Worm (Caenorhabditis elegans) whole organism, midembryonic: ENCODE measurements around the gene clec-127.

Source experiments
- T22C8.4 ChIP-seq: fragments of 200-800 bp; sonication (Bioruptor generic); IDR thresholded peaks from 2 replicates; pipeline ENCODE4 v1.3.6; 2022; ENCODE audit warnings: missing genetic modification characterization, missing compliant biosample characterization
- cog-1 ChIP-seq: sonication (generic microtip); optimal IDR thresholded peaks from 2 replicates; lab custom pipeline; 2016; ENCODE audit warnings: missing genetic modification characterization, missing compliant biosample characterization
- flt-1 ChIP-seq: fragments of 200-800 bp; sonication (Bioruptor generic); IDR thresholded peaks from 2 replicates; pipeline ENCODE4 v1.3.6; 2022; ENCODE audit warnings: missing genetic modification characterization, missing compliant biosample characterization
- klf-2 ChIP-seq: fragments of 200-800 bp; sonication (Bioruptor generic); conservative IDR thresholded peaks from 2 replicates; pipeline ENCODE4 v1.3.6; 2022; ENCODE audit warnings: missing genetic modification reagents, missing genetic modification characterization, missing compliant biosample characterization
- med-1 ChIP-seq: sonication (generic microtip); optimal IDR thresholded peaks from 2 replicates; lab custom pipeline; 2017; ENCODE audit warnings: missing genetic modification characterization, mild to moderate bottlenecking, missing compliant biosample characterization, antibody characterized with exemption, missing genetic modification reagents; ENCODE audit not compliant: insufficient read depth
- ref-1 ChIP-seq: fragments of 200-800 bp; sonication (Bioruptor generic); conservative IDR thresholded peaks from 2 replicates; pipeline ENCODE4 v1.3.6; 2022; ENCODE audit warnings: missing genetic modification reagents, missing genetic modification characterization, missing compliant biosample characterization
- tab-1 ChIP-seq: fragments of 200-800 bp; sonication (Bioruptor generic); IDR thresholded peaks from 2 replicates; pipeline ENCODE4 v1.3.6; 2022; ENCODE audit warnings: missing genetic modification characterization, missing compliant biosample characterization
- ztf-23 ChIP-seq: fragments of 200-800 bp; sonication (Bioruptor generic); IDR thresholded peaks from 2 replicates; pipeline ENCODE4 v1.3.6; 2022; ENCODE audit warnings: missing genetic modification reagents, missing genetic modification characterization, missing compliant biosample characterization
- ztf-29 ChIP-seq: fragments of 200-800 bp; sonication (Bioruptor generic); IDR thresholded peaks from 2 replicates; pipeline ENCODE4 v1.3.6; 2022; ENCODE audit warnings: missing genetic modification reagents, missing genetic modification characterization, missing compliant biosample characterization

The clec-127 gene

DNA sequence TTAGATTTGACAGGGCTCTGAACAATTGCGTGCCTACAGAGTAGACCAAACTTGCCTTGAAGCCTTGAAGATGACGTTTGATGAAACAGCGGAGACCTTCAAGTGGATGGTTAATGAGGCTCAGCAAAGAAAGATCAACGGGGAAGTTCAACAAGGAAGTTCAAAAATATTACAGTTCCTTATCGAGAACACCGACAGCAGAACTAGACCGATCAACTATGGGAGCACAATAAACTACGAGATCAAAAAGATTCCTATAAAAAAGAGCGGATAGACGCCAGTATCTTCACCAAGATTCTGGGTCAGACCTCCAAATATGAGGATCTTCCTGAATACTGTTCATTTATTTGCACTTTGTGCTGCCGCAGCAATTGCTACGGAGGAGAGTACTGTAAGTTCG is 10.7 kb upstream of the clec-127 start, which contains the start of gene clec-134:
clec-134 (plus strand) TSS at position 301 of the 400 bp plus-strand sequence.
- TF ChIP-seq klf-2 (GFP tag; lab: Robert Waterston, UW) (no peak), cog-1 (tag; lab: Kevin White, UChicago) (no peak), ref-1 (no peak), med-1 (no peak), flt-1 (GFP tag; lab: Robert Waterston, UW) (no peak), tab-1 (GFP tag; lab: Robert Waterston, UW) (no peak), ztf-23 (GFP tag; lab: Robert Waterston, UW) (no peak), ztf-29 (GFP tag; lab: Robert Waterston, UW) (no peak), T22C8.4 (GFP tag; lab: Robert Waterston, UW) (no peak)

DNA sequence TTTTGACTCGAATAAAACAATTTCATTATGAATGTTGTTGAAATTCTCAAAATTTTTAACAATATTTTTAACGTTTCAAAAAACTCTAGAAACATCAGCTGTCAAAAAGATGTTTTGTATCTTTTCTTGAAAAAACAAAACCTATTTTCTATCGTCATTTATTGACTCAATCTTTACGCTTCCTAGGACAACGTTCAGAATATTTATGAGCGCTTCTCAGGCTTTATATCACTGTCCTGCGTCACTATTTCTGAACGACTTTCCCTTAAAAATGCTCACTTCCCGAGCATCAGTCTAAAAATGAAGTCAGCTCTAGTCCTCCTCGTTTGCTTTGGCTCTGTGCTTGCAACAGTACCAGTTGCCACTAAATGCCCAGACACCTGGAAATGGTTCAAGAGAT is 9.1 kb upstream of the clec-127 start, which contains the start of gene clec-133:
clec-133 (plus strand) TSS at position 301 of the 400 bp plus-strand sequence.
- no peak for TF ChIP-seq ztf-29 (GFP tag; lab: Robert Waterston, UW)

DNA sequence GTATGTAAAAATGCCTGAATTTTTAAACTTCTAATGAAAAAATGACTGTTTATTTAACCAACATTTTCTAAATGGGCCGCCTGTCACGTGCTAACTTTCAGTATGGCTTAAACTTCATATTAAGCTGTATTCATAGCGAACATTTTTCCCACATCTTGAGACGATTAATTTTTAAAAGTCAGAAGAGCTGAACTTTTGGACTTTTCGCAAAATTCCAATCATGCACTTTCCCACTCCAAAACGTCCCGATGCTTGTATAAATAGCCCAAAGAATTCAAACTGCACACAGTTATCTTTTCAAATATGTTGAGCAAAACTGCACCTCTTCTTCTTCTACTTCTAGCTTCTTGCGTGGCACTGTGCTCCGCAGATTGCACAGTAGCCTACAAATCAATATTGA is 7.7 kb upstream of the clec-127 start, which contains the start of gene clec-132:
clec-132 (plus strand) TSS at position 301 of the 400 bp plus-strand sequence.
- TF ChIP-seq tab-1 (GFP tag; lab: Robert Waterston, UW), result no peak
- no peak for TF ChIP-seq ztf-23 (GFP tag; lab: Robert Waterston, UW)

DNA sequence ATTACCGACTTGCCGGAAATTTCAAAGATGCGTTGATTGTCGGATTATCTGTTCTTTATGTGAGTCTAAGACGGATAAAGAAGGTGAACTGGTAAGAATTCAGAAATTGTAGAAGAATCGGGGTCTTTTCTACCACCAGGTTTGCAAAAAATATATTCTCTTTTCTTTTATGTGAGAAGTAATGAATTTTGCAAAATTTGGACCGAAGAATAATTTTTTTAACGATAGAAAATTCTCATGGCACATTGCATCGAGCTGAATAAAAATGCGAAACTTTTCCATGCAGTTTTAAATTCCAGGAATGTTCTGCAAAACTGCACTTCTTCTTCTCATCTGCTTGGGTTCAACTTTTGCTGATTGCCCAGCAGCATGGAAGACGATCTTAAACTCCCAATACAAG is 4.2 kb upstream of the clec-127 start, which contains the start of gene clec-130:
clec-130 (plus strand) TSS at position 301 of the 400 bp plus-strand sequence.
- TF ChIP-seq tab-1 (GFP tag; lab: Robert Waterston, UW) (no peak), T22C8.4 (GFP tag; lab: Robert Waterston, UW) (no peak), med-1 (no peak), ztf-29 (GFP tag; lab: Robert Waterston, UW) (no peak), klf-2 (GFP tag; lab: Robert Waterston, UW) (no peak), cog-1 (tag; lab: Kevin White, UChicago) (no peak), ref-1 (no peak), flt-1 (GFP tag; lab: Robert Waterston, UW) (no peak), ztf-23 (GFP tag; lab: Robert Waterston, UW) (no peak)

DNA sequence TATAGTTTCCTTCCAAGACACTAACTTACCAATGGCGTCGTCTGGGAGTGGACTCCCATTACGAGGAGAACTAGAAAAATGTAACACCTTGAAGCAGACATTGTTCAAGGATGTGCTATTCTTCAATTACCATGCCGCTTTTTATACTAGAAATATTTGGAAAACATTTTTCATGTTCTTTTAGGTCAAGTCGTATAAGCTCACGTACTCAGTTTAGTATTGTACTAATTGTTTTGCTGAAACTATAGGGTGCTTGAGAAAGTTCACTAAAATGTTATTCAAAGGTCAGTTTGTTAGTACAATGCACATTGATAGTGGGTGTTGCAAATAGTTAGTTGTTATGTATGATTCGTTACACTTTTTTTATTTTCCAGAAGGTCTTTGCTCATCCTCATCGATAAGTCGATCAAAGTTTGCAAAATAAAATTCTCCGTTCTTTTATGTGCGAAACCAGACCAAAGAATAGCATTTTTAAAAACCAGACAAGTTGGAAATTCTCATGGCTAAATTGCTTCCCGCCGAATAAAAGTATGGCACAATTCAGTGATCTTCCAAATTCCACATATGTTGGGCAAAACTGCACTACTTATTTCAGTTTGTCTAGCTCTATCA is 2.0 kb upstream of the clec-127 start, which contains the start of the genes clec-128 and clec-129:
clec-128 (minus strand) TSS at position 101 of the 612 bp plus-strand sequence.
clec-129 (plus strand) TSS at position 562 of the 612 bp plus-strand sequence.
- TF ChIP-seq tab-1 (GFP tag; lab: Robert Waterston, UW) (no peak), med-1 (no peak), T22C8.4 (GFP tag; lab: Robert Waterston, UW) (no peak), ref-1 (no peak), klf-2 (GFP tag; lab: Robert Waterston, UW) (no peak), ztf-29 (GFP tag; lab: Robert Waterston, UW) (no peak), ztf-23 (GFP tag; lab: Robert Waterston, UW) (no peak), cog-1 (tag; lab: Kevin White, UChicago) (no peak), flt-1 (GFP tag; lab: Robert Waterston, UW) (no peak)

DNA sequence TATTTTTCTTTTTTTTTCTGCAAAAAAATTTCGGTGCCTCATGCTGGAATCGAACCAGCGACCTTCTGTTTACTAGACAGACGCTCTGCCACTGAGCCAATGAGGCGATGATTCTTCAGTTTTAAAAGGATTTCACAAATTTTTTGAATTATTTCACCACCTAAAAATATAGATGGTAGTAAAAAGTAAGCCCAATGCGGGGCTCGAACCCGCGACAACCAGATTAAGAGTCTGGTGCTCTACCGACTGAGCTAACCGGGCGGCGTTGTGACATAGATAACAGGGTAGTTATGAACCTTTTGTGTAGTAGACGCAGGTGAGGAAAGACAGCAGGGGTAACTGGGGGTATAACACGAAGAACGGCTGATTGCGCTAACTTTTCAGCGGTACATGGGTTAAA is 1.4 kb downstream of the clec-127 start:
- TF ChIP-seq ztf-23 (GFP tag; lab: Robert Waterston, UW) (peak; percentile 75; the same call in 1 of the 2 replicates), ref-1 (peak; percentile 70), tab-1 (GFP tag; lab: Robert Waterston, UW) (peak; percentile 77), flt-1 (GFP tag; lab: Robert Waterston, UW) (peak; percentile 91), T22C8.4 (GFP tag; lab: Robert Waterston, UW) (peak; percentile 49; the same call in 1 of the 2 replicates), klf-2 (GFP tag; lab: Robert Waterston, UW) (peak; percentile 64; the same call in 1 of the 2 replicates), ztf-29 (GFP tag; lab: Robert Waterston, UW) (peak; percentile 80)

DNA sequence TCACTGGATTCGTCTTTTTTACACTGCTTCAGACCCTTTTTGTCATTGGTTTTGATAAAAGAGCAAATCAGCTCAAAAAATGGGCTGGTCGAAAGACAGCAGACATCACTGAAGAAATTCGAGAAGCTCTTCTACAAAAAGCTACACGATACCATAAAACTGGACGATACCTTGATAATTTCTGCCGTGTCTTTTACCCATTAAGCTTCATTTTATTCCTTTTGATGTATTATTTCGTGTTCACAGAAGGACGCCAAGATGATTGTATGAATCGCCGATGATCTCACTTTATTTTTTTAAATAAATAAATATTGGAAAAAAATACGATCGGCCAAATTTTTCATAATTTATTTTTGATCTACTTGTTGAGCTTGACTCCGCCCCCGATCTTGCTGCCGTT is 2.0 kb downstream of the clec-127 start:
- no peak for TF ChIP-seq med-1
- no peak for TF ChIP-seq ztf-29 (GFP tag; lab: Robert Waterston, UW)
- TF ChIP-seq T22C8.4 (GFP tag; lab: Robert Waterston, UW), result no peak

DNA sequence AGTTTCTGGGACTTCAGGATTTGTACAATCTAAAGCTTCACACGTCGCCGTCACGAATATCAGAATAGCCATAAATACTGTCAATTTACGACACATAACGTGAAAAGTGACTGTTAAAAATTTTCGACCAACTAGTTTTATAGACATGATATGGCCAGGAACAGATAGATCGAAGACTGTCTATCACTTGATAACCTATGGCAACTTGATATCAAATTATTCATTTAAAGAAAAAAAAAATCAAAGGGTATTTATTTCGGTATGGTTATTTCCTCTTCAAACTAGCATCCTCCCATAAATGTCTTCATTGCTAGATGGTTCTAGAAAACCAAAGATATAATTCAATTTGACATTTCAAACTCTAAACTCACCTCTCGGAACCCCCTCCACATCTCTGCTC is 6.6 kb downstream of the clec-127 start, which contains the start of gene W10G11.3:
W10G11.3 (minus strand) TSS at position 101 of the 400 bp plus-strand sequence.
- no peak for TF ChIP-seq cog-1 (tag; lab: Kevin White, UChicago)
- TF ChIP-seq ref-1, result no peak
- TF ChIP-seq T22C8.4 (GFP tag; lab: Robert Waterston, UW), result no peak
- TF ChIP-seq ztf-29 (GFP tag; lab: Robert Waterston, UW), result no peak
- TF ChIP-seq tab-1 (GFP tag; lab: Robert Waterston, UW), result no peak
- TF ChIP-seq flt-1 (GFP tag; lab: Robert Waterston, UW), result no peak
- TF ChIP-seq klf-2 (GFP tag; lab: Robert Waterston, UW), result no peak
- no peak for TF ChIP-seq ztf-23 (GFP tag; lab: Robert Waterston, UW)
- no peak for TF ChIP-seq med-1

DNA sequence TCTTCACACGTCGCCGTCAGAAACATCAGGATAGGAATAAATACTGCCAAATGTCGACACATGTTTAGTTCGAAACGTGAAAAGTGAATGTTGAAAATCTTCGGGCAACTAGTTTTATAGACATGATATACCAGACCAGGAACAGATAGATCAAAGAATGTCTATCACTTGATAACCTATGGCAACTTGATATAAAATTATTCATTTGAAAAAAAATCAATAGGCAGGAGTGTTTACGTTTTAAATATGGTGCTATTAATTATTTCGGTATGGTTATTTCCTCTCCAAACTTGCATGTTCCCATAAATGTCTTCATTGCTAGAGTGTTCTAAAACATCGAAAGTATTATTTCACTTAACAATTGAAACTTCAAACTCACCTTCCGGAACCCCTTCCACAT is 7.5 kb downstream of the clec-127 start, which contains the start of gene W10G11.2:
W10G11.2 (minus strand) TSS at position 101 of the 400 bp plus-strand sequence.
- TF ChIP-seq klf-2 (GFP tag; lab: Robert Waterston, UW) (no peak), med-1 (no peak), ztf-29 (GFP tag; lab: Robert Waterston, UW) (no peak), flt-1 (GFP tag; lab: Robert Waterston, UW) (no peak), ztf-23 (GFP tag; lab: Robert Waterston, UW) (no peak)

DNA sequence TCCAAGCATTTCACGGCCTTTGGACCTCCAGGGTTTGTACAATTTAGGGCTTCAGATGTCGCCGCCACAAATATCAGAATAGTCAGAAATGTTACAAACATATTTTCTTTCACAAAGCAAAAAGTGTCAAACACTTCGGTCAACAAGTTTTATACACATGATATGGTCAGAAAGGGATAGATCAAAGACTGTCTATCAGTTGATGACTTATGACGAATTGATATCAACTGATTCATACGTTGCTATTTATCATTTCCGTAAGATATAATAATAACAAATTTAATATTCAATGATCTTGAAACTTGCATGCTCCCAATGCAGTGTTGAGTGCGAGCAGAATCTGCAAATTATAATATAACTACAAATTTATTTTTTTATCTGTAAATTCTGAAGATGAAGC is 8.4 kb downstream of the clec-127 start, which contains the start of gene W10G11.1:
W10G11.1 (minus strand) TSS at position 101 of the 400 bp plus-strand sequence.
- no peak for TF ChIP-seq tab-1 (GFP tag; lab: Robert Waterston, UW)
- no peak for TF ChIP-seq klf-2 (GFP tag; lab: Robert Waterston, UW)
- TF ChIP-seq ztf-29 (GFP tag; lab: Robert Waterston, UW), result no peak
- no peak for TF ChIP-seq cog-1 (tag; lab: Kevin White, UChicago)
- TF ChIP-seq ref-1, result no peak
- no peak for TF ChIP-seq ztf-23 (GFP tag; lab: Robert Waterston, UW)
- no peak for TF ChIP-seq med-1
- TF ChIP-seq flt-1 (GFP tag; lab: Robert Waterston, UW), result no peak
